Worm (Caenorhabditis elegans) whole organism, late embryonic: ENCODE results near the gene daf-22.

Experiments used
- C08G9.2 ChIP-seq: sonication (generic microtip); optimal IDR thresholded peaks from 2 replicates; lab custom pipeline; 2016; ENCODE audit warnings: mild to moderate bottlenecking, missing genetic modification characterization, moderate library complexity, missing compliant biosample characterization
- C38D4.7 ChIP-seq: fragments of 200-800 bp; sonication (Bioruptor generic); optimal IDR thresholded peaks from 2 replicates; lab custom pipeline; 2018; ENCODE audit warnings: mild to moderate bottlenecking, missing genetic modification characterization, moderate library complexity, missing compliant biosample characterization
- F13H6.1 ChIP-seq: sonication (generic microtip); optimal IDR thresholded peaks from 2 replicates; lab custom pipeline; 2016; ENCODE audit warnings: missing genetic modification characterization, missing compliant biosample characterization
- ceh-18 ChIP-seq: sonication (generic microtip); optimal IDR thresholded peaks from 2 replicates; lab custom pipeline; 2016; ENCODE audit warnings: missing genetic modification characterization, missing compliant biosample characterization
- ceh-2 ChIP-seq: sonication (generic microtip); optimal IDR thresholded peaks from 2 replicates; lab custom pipeline; 2016; ENCODE audit warnings: missing genotype, missing genetic modification characterization, missing compliant biosample characterization
- ceh-34 ChIP-seq: sonication (generic microtip); optimal IDR thresholded peaks from 2 replicates; lab custom pipeline; 2016; ENCODE audit warnings: mild to moderate bottlenecking, missing genetic modification characterization, missing compliant biosample characterization
- ceh-48 ChIP-seq: sonication (generic microtip); optimal IDR thresholded peaks from 2 replicates; lab custom pipeline; 2016; ENCODE audit warnings: missing genetic modification characterization, inconsistent platforms, missing compliant biosample characterization
- ceh-6 ChIP-seq: fragments of 200-800 bp; sonication (Bioruptor generic); optimal IDR thresholded peaks from 2 replicates; lab custom pipeline; 2018; ENCODE audit warnings: mild to moderate bottlenecking, missing genetic modification characterization, missing compliant biosample characterization
- ceh-9 ChIP-seq: sonication (generic microtip); optimal IDR thresholded peaks from 2 replicates; lab custom pipeline; 2016; ENCODE audit warnings: mild to moderate bottlenecking, missing genetic modification characterization, inconsistent platforms, missing compliant biosample characterization
- che-1 ChIP-seq: sonication (generic microtip); optimal IDR thresholded peaks from 2 replicates; lab custom pipeline; 2016; ENCODE audit warnings: mild to moderate bottlenecking, missing genetic modification characterization, missing compliant biosample characterization
- dmd-4 ChIP-seq: sonication (generic microtip); optimal IDR thresholded peaks from 2 replicates; lab custom pipeline; 2016; ENCODE audit warnings: borderline replicate concordance, missing genetic modification characterization, missing compliant biosample characterization
- dve-1 ChIP-seq: sonication (generic microtip); optimal IDR thresholded peaks from 2 replicates; lab custom pipeline; 2017; ENCODE audit warnings: antibody characterized with exemption, mild to moderate bottlenecking, missing genetic modification characterization, missing compliant biosample characterization
- elt-4 ChIP-seq: sonication (generic microtip); optimal IDR thresholded peaks from 2 replicates; lab custom pipeline; 2016; ENCODE audit warnings: missing genetic modification characterization, missing compliant biosample characterization
- ets-4 ChIP-seq: sonication (generic microtip); optimal IDR thresholded peaks from 2 replicates; lab custom pipeline; 2016; ENCODE audit warnings: missing genetic modification characterization, missing compliant biosample characterization
- eyg-1 ChIP-seq: sonication (generic microtip); optimal IDR thresholded peaks from 2 replicates; lab custom pipeline; 2016; ENCODE audit warnings: missing genotype, missing genetic modification characterization, missing compliant biosample characterization
- fkh-10 ChIP-seq: fragments of 150-350 bp; optimal IDR thresholded peaks from 2 replicates; lab custom pipeline; 2014; ENCODE audit warnings: missing biosample characterization, missing genetic modification reagents, missing genetic modification characterization
- fkh-6 ChIP-seq: sonication (generic microtip); optimal IDR thresholded peaks from 2 replicates; lab custom pipeline; 2016; ENCODE audit warnings: missing genetic modification characterization, missing compliant biosample characterization
- gmeb-2 ChIP-seq: sonication (generic microtip); optimal IDR thresholded peaks from 2 replicates; lab custom pipeline; 2016; ENCODE audit warnings: missing genetic modification characterization, inconsistent platforms, missing compliant biosample characterization
- hlh-30 ChIP-seq: sonication (generic microtip); optimal IDR thresholded peaks from 2 replicates; lab custom pipeline; 2017; ENCODE audit warnings: antibody characterized with exemption, missing genetic modification characterization, missing compliant biosample characterization; ENCODE audit not compliant: insufficient read depth
- hlh-6 ChIP-seq: sonication (generic microtip); optimal IDR thresholded peaks from 2 replicates; lab custom pipeline; 2016; ENCODE audit warnings: missing genotype, missing genetic modification characterization, missing compliant biosample characterization
- hlh-8 ChIP-seq: sonication (generic microtip); optimal IDR thresholded peaks from 2 replicates; lab custom pipeline; 2016; ENCODE audit warnings: missing genotype, missing genetic modification characterization, missing compliant biosample characterization
- madf-2 ChIP-seq: sonication (generic microtip); optimal IDR thresholded peaks from 2 replicates; lab custom pipeline; 2017; ENCODE audit warnings: missing genetic modification characterization, missing compliant biosample characterization
- nfya-1 ChIP-seq: sonication (generic microtip); optimal IDR thresholded peaks from 2 replicates; lab custom pipeline; 2017; ENCODE audit warnings: missing genetic modification characterization, mild to moderate bottlenecking, missing compliant biosample characterization, antibody characterized with exemption, moderate library complexity
- pat-9 ChIP-seq: fragments of 200-800 bp; sonication (Bioruptor generic); optimal IDR thresholded peaks from 2 replicates; lab custom pipeline; 2018; ENCODE audit warnings: mild to moderate bottlenecking, missing genetic modification characterization, moderate library complexity, missing compliant biosample characterization
- pax-1 ChIP-seq: fragments of 150-350 bp; optimal IDR thresholded peaks from 2 replicates; lab custom pipeline; 2014; ENCODE audit warnings: missing biosample characterization, missing genetic modification characterization
- pros-1 ChIP-seq: fragments of 150-350 bp; optimal IDR thresholded peaks from 2 replicates; lab custom pipeline; 2014; ENCODE audit warnings: missing biosample characterization, missing genetic modification reagents, missing genetic modification characterization
- ref-2 ChIP-seq: sonication (generic microtip); optimal IDR thresholded peaks from 2 replicates; lab custom pipeline; 2016; ENCODE audit warnings: missing genetic modification characterization, missing compliant biosample characterization
- syd-9 ChIP-seq: sonication (generic microtip); optimal IDR thresholded peaks from 2 replicates; lab custom pipeline; 2016; ENCODE audit warnings: mild to moderate bottlenecking, missing genetic modification characterization, moderate library complexity, missing compliant biosample characterization
- tbx-7 ChIP-seq: sonication (generic microtip); optimal IDR thresholded peaks from 2 replicates; lab custom pipeline; 2016; ENCODE audit warnings: missing genotype, missing genetic modification characterization, missing compliant biosample characterization
- unc-3 ChIP-seq, 2 experiments: fragments of 200-800 bp in 1 of 2; sonication (Bioruptor generic) in 1 of 2; sonication (generic microtip) in 1 of 2; conservative IDR thresholded peaks in 1 of 2; optimal IDR thresholded peaks in 1 of 2; 2 replicates each; pipeline versions ENCODE4 v1.3.6 to Lab custom; 2016 to 2022; ENCODE audit warnings: missing compliant biosample characterization in 2 of 2, missing genetic modification characterization in 2 of 2, missing genetic modification reagents in 1 of 2
- unc-42 ChIP-seq: sonication (generic microtip); optimal IDR thresholded peaks from 2 replicates; lab custom pipeline; 2016; ENCODE audit warnings: missing genotype, missing genetic modification characterization, missing compliant biosample characterization
- unc-55 ChIP-seq: sonication (generic microtip); optimal IDR thresholded peaks from 2 replicates; lab custom pipeline; 2017; ENCODE audit warnings: missing biosample characterization, missing genetic modification reagents, missing genetic modification characterization
- ztf-16 ChIP-seq: sonication (generic microtip); optimal IDR thresholded peaks from 2 replicates; lab custom pipeline; 2017; ENCODE audit warnings: missing genetic modification characterization, missing compliant biosample characterization

daf-22 gene

ce11 chrII:12452754-12453352 is 27.4 kb upstream of the daf-22 start, which contains the start of the genes sre-35 and sre-33:
sre-35 (minus strand) TSS chrII:12452854.
sre-33 (plus strand) TSS chrII:12453302.
- TF ChIP-seq hlh-6, result no peak
- TF ChIP-seq ztf-16, result no peak
- no peak for TF ChIP-seq madf-2 (tag; lab: Kevin White, UChicago)
- TF ChIP-seq hlh-30 (tag; lab: Kevin White, UChicago), result no peak
- no peak for TF ChIP-seq fkh-10 (GFP tag; lab: Kevin White, UChicago)
- no peak for TF ChIP-seq ceh-34 (tag; lab: Kevin White, UChicago)
- TF ChIP-seq ref-2 (tag; lab: Kevin White, UChicago), result no peak
- TF ChIP-seq ceh-48 (tag; lab: Kevin White, UChicago), result no peak
- no peak for TF ChIP-seq che-1 (tag; lab: Kevin White, UChicago)

ce11 chrII:12449849-12450248 is 24.4 kb upstream of the daf-22 start, which contains the start of gene sre-34:
sre-34 (plus strand) TSS chrII:12450149.
- TF ChIP-seq ceh-48 (tag; lab: Kevin White, UChicago), result no peak
- TF ChIP-seq ets-4 (tag; lab: Kevin White, UChicago), result no peak
- TF ChIP-seq C08G9.2 (tag; lab: Kevin White, UChicago), result no peak
- TF ChIP-seq eyg-1 (tag; lab: Kevin White, UChicago), result no peak
- TF ChIP-seq fkh-10 (GFP tag; lab: Kevin White, UChicago), result no peak
- TF ChIP-seq pax-1 (tag; lab: Kevin White, UChicago), result no peak
- TF ChIP-seq dve-1 (tag; lab: Kevin White, UChicago), result no peak
- no peak for TF ChIP-seq pat-9 (tag; lab: Kevin White, UChicago)
- TF ChIP-seq fkh-6 (tag; lab: Kevin White, UChicago), result no peak
- no peak for TF ChIP-seq gmeb-2 (tag; lab: Kevin White, UChicago)
- TF ChIP-seq syd-9 (tag; lab: Kevin White, UChicago), result no peak
- TF ChIP-seq ceh-18 (tag; lab: Kevin White, UChicago), result no peak
- no peak for TF ChIP-seq che-1 (tag; lab: Kevin White, UChicago)
- TF ChIP-seq, all 69 proteins: peak for 0

ce11 chrII:12448241-12448640 is 22.7 kb upstream of the daf-22 start, which contains the start of gene srh-27:
srh-27 (plus strand) TSS chrII:12448541.
- TF ChIP-seq tbx-7 (no peak), unc-3 (GFP tag; conservative IDR thresholded peaks at IDR 0.05; lab: Robert Waterston, UW) (no peak), unc-3 (tag; optimal IDR thresholded peaks at IDR 0.05; lab: Kevin White, UChicago) (no peak), fkh-10 (GFP tag; lab: Kevin White, UChicago) (no peak), ceh-2 (tag; lab: Kevin White, UChicago) (no peak), ceh-6 (GFP tag; lab: Kevin White, UChicago) (no peak), C38D4.7 (GFP tag; lab: Kevin White, UChicago) (no peak), dmd-4 (tag; lab: Kevin White, UChicago) (no peak), unc-42 (no peak), ceh-9 (no peak), pat-9 (tag; lab: Kevin White, UChicago) (no peak), hlh-8 (tag; lab: Kevin White, UChicago) (no peak), elt-4 (tag; lab: Kevin White, UChicago) (no peak), F13H6.1 (tag; lab: Kevin White, UChicago) (no peak)

- TF ChIP-seq dve-1 (tag; lab: Kevin White, UChicago) (no peak), nfya-1 (tag; lab: Kevin White, UChicago) (no peak), pros-1 (tag; lab: Kevin White, UChicago) (no peak), dmd-4 (tag; lab: Kevin White, UChicago) (no peak), unc-55 (GFP tag; lab: Kevin White, UChicago) (no peak), ceh-2 (tag; lab: Kevin White, UChicago) (no peak)
Measured at ce11 chrII:12444679-12445376, 19.3 kb upstream of the daf-22 start, which contains the start of the genes W05H5.1 and pitr-6. W05H5.1 (minus strand) TSS chrII:12444779. pitr-6 (plus strand) TSS chrII:12445326.
